Worm (Caenorhabditis elegans) whole organism, L4/young adult: ENCODE results near the gene ZK353.4.
"Not testable (repeated sequence)": the region's sequence is repeated elsewhere in the genome, so short reads cannot be mapped to it uniquely, and the experiment has no call there.

ENCODE experiments used
- W03F9.2 ChIP-seq: fragments of 150-350 bp; optimal IDR thresholded peaks from 2 replicates; lab custom pipeline; 2014; ENCODE audit warnings: missing biosample characterization, missing genetic modification characterization
- dao-5 ChIP-seq: sonication (generic microtip); optimal IDR thresholded peaks from 2 replicates; lab custom pipeline; 2016; ENCODE audit warnings: missing genotype, missing genetic modification characterization, moderate library complexity, missing compliant biosample characterization
- him-1 ChIP-seq: sonication (generic microtip); optimal IDR thresholded peaks from 2 replicates; lab custom pipeline; 2016; ENCODE audit warnings: missing genotype, missing genetic modification reagents, missing genetic modification characterization, missing compliant biosample characterization

ZK353.4 gene

DNA sequence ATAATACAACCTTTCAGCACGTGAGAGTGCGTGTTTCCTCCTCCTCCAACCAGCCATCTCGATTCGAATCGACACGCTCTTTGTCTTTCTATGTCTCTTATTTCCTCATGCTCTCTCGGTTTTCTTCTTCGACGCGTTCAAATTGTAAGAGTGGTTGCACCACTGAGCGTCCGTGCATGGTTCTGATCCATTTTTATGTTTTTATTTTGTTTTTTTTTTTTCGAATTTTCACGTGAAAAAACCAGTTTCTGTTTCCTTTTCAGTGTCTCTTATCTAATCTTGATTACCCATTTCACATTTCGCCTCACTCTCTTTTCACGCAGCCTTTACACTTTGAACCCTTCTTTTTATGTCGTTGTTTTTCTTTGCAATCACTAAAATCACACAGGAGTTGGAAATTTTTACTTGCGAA, 18.6 kb downstream of the ZK353.4 start:
- TF ChIP-seq W03F9.2 (tag; lab: Kevin White, UChicago) (peak; percentile 26), him-1 (tag; lab: Kevin White, UChicago) (no peak)

DNA sequence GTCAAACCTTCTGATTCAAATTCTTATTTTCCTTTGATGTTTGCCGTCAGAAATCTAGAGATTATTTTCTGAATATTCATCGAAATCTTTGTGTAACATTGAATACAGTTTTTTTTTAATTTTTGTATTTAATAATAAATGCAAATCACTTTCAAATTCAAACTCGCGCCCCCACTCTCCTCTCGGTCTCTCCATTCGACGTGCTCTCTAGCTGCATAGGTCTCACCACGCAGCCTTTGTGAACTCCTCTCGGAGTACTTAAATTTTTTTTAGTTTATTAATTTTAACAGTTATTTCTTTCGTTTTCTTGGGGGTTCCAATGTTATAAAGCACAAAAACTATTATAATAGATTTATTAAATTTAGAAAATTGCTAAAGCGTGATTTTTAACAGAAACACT, 19.3 kb downstream of the ZK353.4 start:
- no peak for TF ChIP-seq W03F9.2 (tag; lab: Kevin White, UChicago)

DNA sequence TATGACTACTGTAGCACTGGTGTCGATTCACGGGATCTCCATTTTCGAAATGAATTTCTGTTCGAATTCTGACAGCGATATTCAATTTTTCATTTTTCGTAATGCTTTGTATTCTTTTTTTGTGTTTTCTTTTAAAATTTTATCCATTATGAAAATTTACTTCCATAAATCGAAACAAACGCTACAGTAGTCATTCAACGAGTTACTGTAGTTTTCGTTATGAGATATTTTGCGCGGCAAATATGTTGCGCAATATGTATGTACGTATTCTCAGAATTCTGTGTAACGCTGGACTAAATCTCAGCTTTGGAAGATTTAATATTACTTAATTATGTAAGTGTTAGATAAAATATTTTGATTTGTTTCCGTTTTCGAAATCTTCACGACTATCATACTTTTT, 20.3 kb downstream of the ZK353.4 start:
- TF ChIP-seq dao-5 (tag; lab: Kevin White, UChicago) (no peak), W03F9.2 (tag; lab: Kevin White, UChicago) (no peak), him-1 (tag; lab: Kevin White, UChicago) (no peak)

DNA sequence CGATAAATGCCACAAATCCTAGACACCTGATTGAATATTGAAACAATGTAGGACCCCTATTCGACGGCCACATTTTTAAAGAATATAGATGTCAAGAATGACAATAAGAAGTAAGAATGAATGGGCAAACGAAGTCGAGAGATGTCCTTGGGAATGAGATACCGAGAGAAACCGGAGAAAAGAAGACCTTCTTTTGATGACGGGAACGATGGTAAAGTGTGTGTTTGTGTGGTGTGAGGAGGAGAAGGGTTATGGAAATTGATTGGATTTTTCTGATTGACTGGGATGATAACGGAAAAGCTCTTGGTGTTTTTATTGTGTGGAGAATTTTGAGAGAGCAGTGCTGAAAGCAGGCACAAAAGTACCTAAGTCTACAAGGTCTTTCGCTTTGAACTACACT, 20.8 kb downstream of the ZK353.4 start, which contains the start of gene R05D3.9:
Gene R05D3.9, minus strand, starts transcription at position 101 of the 400 bp plus-strand sequence.
- TF ChIP-seq W03F9.2 (tag; lab: Kevin White, UChicago) (no peak), dao-5 (tag; lab: Kevin White, UChicago) (no peak), him-1 (tag; lab: Kevin White, UChicago) (no peak)

DNA sequence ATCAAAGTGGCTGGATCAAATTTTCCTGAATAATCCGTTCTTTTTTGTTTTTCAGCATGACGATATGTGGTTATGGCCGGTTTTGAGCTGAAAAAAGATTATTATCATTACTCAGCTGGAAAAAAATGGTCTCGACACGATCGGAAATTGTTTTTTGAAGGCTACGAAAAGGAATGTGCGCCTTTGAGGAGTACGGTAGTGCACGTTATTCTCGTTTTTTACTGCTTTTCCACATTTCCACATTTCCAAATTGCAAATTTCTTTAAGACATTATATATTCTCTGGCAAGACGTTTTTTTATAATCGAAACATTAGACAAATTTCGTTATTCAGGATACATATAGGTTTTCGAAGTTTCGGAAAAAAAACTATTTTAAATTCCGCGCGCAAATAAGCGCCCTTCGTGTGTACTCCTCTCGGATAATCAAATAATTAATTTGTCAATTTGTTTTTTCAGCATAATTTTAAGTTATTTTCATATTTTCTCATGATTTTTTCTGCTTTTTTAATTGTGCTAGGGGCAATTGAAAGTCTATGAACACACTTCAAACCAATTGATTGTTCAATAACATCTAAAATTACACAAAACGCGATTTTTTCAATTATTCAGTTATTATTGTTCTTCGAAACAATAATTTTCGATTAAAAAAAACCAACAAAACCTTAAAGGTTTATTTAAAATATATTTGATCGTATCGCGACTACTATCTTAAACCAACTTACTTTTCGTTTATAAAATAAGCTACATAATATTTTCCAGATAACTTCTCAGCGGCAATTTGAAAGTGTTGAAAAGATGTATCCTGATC, 26.0 kb downstream of the ZK353.4 start, which contains the start of gene R05D3.3:
Gene R05D3.3, plus strand, starts transcription at position 759 of the 809 bp plus-strand sequence.
- TF ChIP-seq W03F9.2 (tag; lab: Kevin White, UChicago) (no peak), dao-5 (tag; lab: Kevin White, UChicago) (no peak), him-1 (tag; lab: Kevin White, UChicago) (no peak)

DNA sequence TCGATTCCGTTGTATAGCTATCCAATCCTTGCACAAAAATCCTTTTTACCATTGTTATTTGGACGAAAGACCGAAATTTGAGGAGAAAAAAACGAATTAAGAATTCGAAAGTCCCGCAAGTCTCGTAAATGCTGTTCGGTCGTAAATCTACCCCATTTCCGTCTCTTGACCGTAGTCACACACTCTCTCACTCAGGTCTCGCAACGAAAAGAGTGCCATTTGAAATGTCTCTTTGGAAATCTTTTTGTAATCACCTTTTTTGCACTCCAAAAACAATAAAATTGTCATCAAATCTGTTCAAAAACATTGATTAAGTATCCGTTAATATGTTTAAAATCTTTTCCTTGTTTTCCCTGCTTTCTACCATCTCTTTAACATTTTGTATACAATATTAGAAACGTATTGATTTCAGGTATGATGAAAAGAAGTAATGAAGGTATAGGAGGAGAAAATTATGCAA, 31.2 kb downstream of the ZK353.4 start, which contains the start of the genes R05D3.8 and rfp-1:
Gene R05D3.8, minus strand, starts transcription at position 115 of the 460 bp plus-strand sequence.
Gene rfp-1, plus strand, starts transcription at position 410 of the 460 bp plus-strand sequence.
- TF ChIP-seq W03F9.2 (tag; lab: Kevin White, UChicago): peak; percentile 65
- no peak for TF ChIP-seq dao-5 (tag; lab: Kevin White, UChicago)
- no peak for TF ChIP-seq him-1 (tag; lab: Kevin White, UChicago)

DNA sequence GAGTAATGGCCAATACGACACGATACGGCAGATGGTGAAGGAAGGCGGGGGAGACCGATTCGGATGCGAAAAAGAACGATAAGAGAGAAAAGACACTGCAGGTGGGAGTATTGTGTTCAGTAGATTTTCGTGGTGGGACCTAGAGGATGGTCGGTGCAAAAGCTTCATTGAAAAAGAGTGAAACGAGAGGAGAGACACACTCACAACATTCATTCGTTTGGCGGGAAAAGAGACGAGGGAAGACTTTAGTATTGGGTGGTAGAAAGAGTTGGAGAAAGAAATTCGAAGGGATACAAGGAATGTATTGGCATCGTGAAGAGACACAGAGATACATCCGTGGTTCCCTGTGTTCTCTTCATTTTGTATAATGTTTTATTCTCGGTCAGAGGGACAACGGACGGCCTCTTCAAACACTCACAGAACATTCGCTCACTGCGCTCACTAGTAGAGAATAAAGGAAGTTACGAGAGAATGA, 33.0 kb downstream of the ZK353.4 start:
- peak; percentile 46 for TF ChIP-seq W03F9.2 (tag; lab: Kevin White, UChicago)
- TF ChIP-seq him-1 (tag; lab: Kevin White, UChicago): no peak

DNA sequence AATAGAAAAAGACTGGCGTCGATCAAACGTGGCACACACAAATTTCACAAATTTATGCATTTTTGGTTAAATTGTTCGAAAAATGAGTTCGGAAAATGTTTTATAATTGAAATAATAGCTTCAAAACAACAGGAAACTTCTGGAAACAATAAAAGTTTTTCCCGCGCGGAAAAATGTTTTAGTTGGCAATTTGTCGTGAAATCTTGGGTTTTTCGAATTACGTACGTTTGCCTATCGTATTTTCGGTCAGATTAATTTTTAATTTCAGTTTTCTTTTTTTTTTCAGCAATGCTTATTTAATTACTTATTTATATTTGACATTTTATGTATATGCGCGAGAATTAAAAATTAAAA, 34.0 kb downstream of the ZK353.4 start:
- TF ChIP-seq dao-5 (tag; lab: Kevin White, UChicago) (no peak), him-1 (tag; lab: Kevin White, UChicago) (no peak), W03F9.2 (tag; lab: Kevin White, UChicago) (no peak)

DNA sequence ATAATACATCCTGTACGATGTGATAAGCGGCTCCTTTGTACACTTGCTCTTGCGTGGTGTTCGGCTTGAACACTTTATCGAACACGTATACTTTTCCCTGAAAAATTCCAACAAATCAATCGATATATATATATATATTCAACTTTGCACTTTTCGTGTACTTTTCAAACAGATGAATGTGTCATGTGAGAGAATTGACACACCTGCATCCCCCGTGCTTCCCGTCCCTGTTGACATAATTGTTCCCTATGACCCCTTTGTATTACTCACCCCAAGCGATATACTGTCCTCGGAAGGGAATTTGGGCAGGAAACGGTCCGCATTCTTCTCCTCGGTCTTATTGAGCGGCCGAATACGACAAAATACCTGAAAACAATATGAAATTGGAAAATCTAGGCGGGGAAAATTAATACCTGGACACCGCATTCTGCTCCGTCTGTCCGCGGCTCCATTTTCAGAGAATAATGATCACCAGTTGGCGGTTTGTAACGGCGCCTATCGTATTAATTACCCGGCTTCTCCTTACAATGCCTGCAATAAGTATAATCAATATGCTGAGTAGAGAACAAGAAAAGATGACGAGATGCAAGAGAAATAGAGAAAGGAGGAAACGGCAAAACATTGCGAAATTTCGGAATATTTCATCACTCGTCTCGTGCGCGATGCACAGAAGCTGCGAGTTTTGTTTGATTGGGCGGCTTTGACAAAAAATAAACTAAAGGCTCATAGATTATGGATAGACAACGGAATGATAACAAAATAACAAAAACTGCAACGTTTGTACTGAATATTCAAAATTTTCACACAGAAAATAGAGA, 34.6 kb downstream of the ZK353.4 start, which contains the start of gene unc-116:
Gene unc-116, minus strand, starts transcription at position 531 of the 818 bp plus-strand sequence.
- TF ChIP-seq him-1 (tag; lab: Kevin White, UChicago) (peak; percentile 17), dao-5 (tag; lab: Kevin White, UChicago) (no peak)

DNA sequence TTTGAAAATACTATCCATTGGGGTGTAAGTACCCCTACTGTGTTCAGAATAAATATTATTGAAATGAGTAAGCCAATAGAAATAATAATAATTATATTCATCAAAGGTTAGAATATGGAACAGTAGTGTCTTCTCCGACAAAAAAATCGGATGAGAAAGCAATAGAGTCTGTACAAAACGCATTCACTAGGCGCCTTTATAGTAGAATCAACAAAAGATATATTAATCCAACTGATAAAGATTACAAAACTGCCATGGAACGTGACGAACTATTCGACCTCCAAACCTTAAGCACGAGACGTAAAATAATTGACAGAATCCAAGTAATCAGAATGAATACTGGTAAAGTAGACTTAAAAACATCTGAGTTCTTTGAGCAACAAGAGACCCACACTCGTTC, 41.6 kb downstream of the ZK353.4 start, which contains the start of gene clc-29:
Gene clc-29, minus strand, starts transcription at position 101 of the 400 bp plus-strand sequence.
- not testable (repeated sequence) for TF ChIP-seq him-1, dao-5, W03F9.2 (tag; lab: Kevin White, UChicago)

DNA sequence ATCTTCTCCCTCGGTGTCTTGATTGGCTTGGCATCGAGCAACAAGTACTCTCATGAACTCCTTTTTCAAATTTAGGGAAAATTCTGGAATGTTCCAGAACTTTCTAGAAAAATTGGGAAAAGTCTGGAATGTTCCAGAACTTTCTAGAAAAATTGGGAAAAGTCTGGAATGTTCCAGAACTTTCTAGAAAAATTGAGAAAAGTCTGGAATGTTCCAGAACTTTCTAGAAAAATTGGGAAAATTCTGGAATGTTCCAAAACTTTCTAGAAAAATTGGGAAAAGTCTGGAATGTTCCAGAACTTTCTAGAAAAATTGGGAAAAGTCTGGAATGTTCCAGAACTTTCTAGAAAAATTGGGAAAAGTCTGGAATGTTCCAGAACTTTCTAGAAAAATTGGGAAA, 45.2 kb downstream of the ZK353.4 start, which contains the start of gene ZC262.7:
Gene ZC262.7, minus strand, starts transcription at position 54 of the 400 bp plus-strand sequence.
- not testable (repeated sequence) for TF ChIP-seq W03F9.2, him-1, dao-5 (tag; lab: Kevin White, UChicago)

DNA sequence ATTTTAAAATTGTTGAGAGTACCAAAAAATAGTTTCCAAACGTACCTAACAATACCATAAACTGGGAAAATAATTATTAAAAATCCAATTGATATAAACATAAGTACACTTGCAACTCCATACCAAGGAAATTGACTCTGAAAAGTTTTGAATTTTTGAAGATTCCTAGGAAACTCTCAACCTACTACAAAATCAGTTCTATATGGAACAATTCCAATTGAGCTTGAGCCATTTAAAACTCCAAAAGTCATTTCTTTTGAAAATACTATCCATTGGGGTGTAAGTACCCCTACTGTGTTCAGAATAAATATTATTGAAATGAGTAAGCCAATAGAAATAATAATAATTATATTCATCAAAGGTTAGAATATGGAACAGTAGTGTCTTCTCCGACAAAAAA, 50.1 kb downstream of the ZK353.4 start, which contains the start of gene clc-28:
Gene clc-28, minus strand, starts transcription at position 101 of the 400 bp plus-strand sequence.
- not testable (repeated sequence) for TF ChIP-seq dao-5, W03F9.2, him-1 (tag; lab: Kevin White, UChicago)
